Worm (Caenorhabditis elegans) whole organism, L4 larva: ENCODE results near the gene cdc-48.1.

ENCODE experiments used
- D1046.2 ChIP-seq: fragments of 200-800 bp; sonication (Bioruptor generic); IDR thresholded peaks from 2 replicates; pipeline ENCODE4 v1.3.6; 2022; ENCODE audit warnings: missing genetic modification characterization, missing compliant biosample characterization
- F10B5.3 ChIP-seq: sonication (generic microtip); optimal IDR thresholded peaks from 2 replicates; lab custom pipeline; 2016; ENCODE audit warnings: mild to moderate bottlenecking, missing genetic modification characterization, missing compliant biosample characterization
- F44E2.7 ChIP-seq: fragments of 200-800 bp; sonication (Bioruptor generic); IDR thresholded peaks from 2 replicates; pipeline ENCODE4 v2.1.2; 2022; ENCODE audit warnings: missing genetic modification characterization, missing compliant biosample characterization
- F49E8.2 ChIP-seq: sonication (generic microtip); optimal IDR thresholded peaks from 2 replicates; lab custom pipeline; 2016; ENCODE audit warnings: missing compliant biosample characterization, mild to moderate bottlenecking, missing genetic modification characterization, borderline replicate concordance
- T26A8.4 ChIP-seq: fragments of 200-800 bp; sonication (Bioruptor generic); IDR thresholded peaks from 2 replicates; pipeline ENCODE4 v1.3.6; 2022; ENCODE audit warnings: missing genetic modification characterization, missing compliant biosample characterization
- Y48G9A.11 ChIP-seq: fragments of 200-800 bp; sonication (Bioruptor generic); IDR thresholded peaks from 2 replicates; pipeline ENCODE4 v1.3.6; 2022; ENCODE audit warnings: missing genetic modification reagents, missing genetic modification characterization, missing compliant biosample characterization
- Y75B8A.6 ChIP-seq: fragments of 200-800 bp; sonication (Bioruptor generic); IDR thresholded peaks from 2 replicates; pipeline ENCODE4 v1.3.6; 2022; ENCODE audit warnings: missing genetic modification reagents, missing genetic modification characterization, missing compliant biosample characterization
- ZK337.2 ChIP-seq: fragments of 200-800 bp; sonication (Bioruptor generic); IDR thresholded peaks from 2 replicates; pipeline ENCODE4 v1.3.6; 2022; ENCODE audit warnings: missing genetic modification reagents, missing genetic modification characterization, missing compliant biosample characterization
- ZK546.5 ChIP-seq, 2 experiments: sonication (generic microtip); optimal IDR thresholded peaks; 2 replicates each; lab custom pipeline; 2017; ENCODE audit warnings: missing biosample characterization in 2 of 2, missing genetic modification characterization in 2 of 2
- aha-1 ChIP-seq: fragments of 150-350 bp; peaks from one replicate; lab custom pipeline; 2014; ENCODE audit warnings: missing biosample characterization, missing genetic modification characterization
- aly-2 ChIP-seq: sonication (generic microtip); optimal IDR thresholded peaks from 2 replicates; lab custom pipeline; 2018; ENCODE audit warnings: missing biosample characterization, missing genetic modification characterization
- ama-1 ChIP-seq: fragments of 150-350 bp; optimal IDR thresholded peaks from 2 replicates; lab custom pipeline; 2014; ENCODE audit warnings: inconsistent platforms, mixed read lengths
- ceh-44 ChIP-seq: fragments of 200-800 bp; sonication (Bioruptor generic); IDR thresholded peaks from 2 replicates; pipeline ENCODE4 v1.3.6; 2022; ENCODE audit warnings: missing genetic modification reagents, missing genetic modification characterization, missing compliant biosample characterization
- ctbp-1 ChIP-seq: fragments of 200-800 bp; sonication (Bioruptor generic); IDR thresholded peaks from 2 replicates; pipeline ENCODE4 v1.3.6; 2022; ENCODE audit warnings: missing genetic modification reagents, missing genetic modification characterization, missing compliant biosample characterization
- daf-16 ChIP-seq, 3 experiments: sonication (generic microtip); optimal IDR thresholded peaks; 2 replicates each; lab custom pipeline; 2016 to 2017; ENCODE audit warnings: missing genetic modification characterization in 3 of 3, missing genetic modification reagents in 3 of 3, mild to moderate bottlenecking in 2 of 3, missing compliant biosample characterization in 2 of 3, missing biosample characterization in 1 of 3, moderate library complexity in 1 of 3
- dmd-8 ChIP-seq: fragments of 200-800 bp; sonication (Bioruptor generic); IDR thresholded peaks from 2 replicates; pipeline ENCODE4 v1.3.6; 2022; ENCODE audit warnings: missing genetic modification characterization, missing compliant biosample characterization
- duxl-1 ChIP-seq: sonication (generic microtip); optimal IDR thresholded peaks from 2 replicates; lab custom pipeline; 2016; ENCODE audit warnings: mild to moderate bottlenecking, missing genetic modification characterization, moderate library complexity, missing compliant biosample characterization; ENCODE audit not compliant: poor library complexity
- dve-1 ChIP-seq: sonication (generic microtip); optimal IDR thresholded peaks from 2 replicates; lab custom pipeline; 2017; ENCODE audit warnings: antibody characterized with exemption, mild to moderate bottlenecking, missing genetic modification characterization, missing compliant biosample characterization; ENCODE audit not compliant: insufficient read depth
- egl-43 ChIP-seq: fragments of 200-800 bp; sonication (Bioruptor generic); IDR thresholded peaks from 2 replicates; pipeline ENCODE4 v1.3.6; 2022; ENCODE audit warnings: missing genetic modification reagents, missing genetic modification characterization, missing compliant biosample characterization
- gei-8 ChIP-seq: fragments of 200-800 bp; sonication (Bioruptor generic); optimal IDR thresholded peaks from 2 replicates; lab custom pipeline; 2018; ENCODE audit warnings: mild to moderate bottlenecking, missing genetic modification characterization, missing compliant biosample characterization
- lin-1 ChIP-seq: fragments of 200-800 bp; sonication (Bioruptor generic); IDR thresholded peaks from 2 replicates; pipeline ENCODE4 v1.3.6; 2022; ENCODE audit warnings: missing genetic modification reagents, missing genetic modification characterization, missing compliant biosample characterization
- lin-29 ChIP-seq: fragments of 200-800 bp; sonication (Bioruptor generic); IDR thresholded peaks from 2 replicates; pipeline ENCODE4 v1.3.6; 2022; ENCODE audit warnings: missing genetic modification reagents, missing genetic modification characterization, missing compliant biosample characterization
- lin-38 ChIP-seq: fragments of 200-800 bp; sonication (Bioruptor generic); IDR thresholded peaks from 2 replicates; pipeline ENCODE4 v1.3.6; 2022; ENCODE audit warnings: missing genetic modification reagents, missing genetic modification characterization, missing compliant biosample characterization
- lir-3 ChIP-seq: sonication (generic microtip); optimal IDR thresholded peaks from 2 replicates; lab custom pipeline; 2016; ENCODE audit warnings: mild to moderate bottlenecking, missing genetic modification characterization, missing compliant biosample characterization
- lsy-2 ChIP-seq, 2 experiments: fragments of 150-350 bp in 1 of 2; sonication (generic microtip) in 1 of 2; optimal IDR thresholded peaks; 2 replicates each; lab custom pipeline; 2014 to 2017; ENCODE audit warnings: missing biosample characterization in 2 of 2, missing genetic modification characterization in 2 of 2
- mes-2 ChIP-seq: sonication (generic microtip); optimal IDR thresholded peaks from 2 replicates; lab custom pipeline; 2016; ENCODE audit warnings: missing genotype, mild to moderate bottlenecking, missing genetic modification characterization, missing compliant biosample characterization; ENCODE audit not compliant: poor library complexity, severe bottlenecking
- nhr-11 ChIP-seq: fragments of 150-350 bp; optimal IDR thresholded peaks from 2 replicates; lab custom pipeline; 2014; ENCODE audit warnings: missing biosample characterization, missing genetic modification characterization
- nhr-111 ChIP-seq: fragments of 200-800 bp; sonication (Bioruptor generic); optimal IDR thresholded peaks from 2 replicates; lab custom pipeline; 2018; ENCODE audit warnings: mild to moderate bottlenecking, missing genetic modification characterization, missing compliant biosample characterization
- nhr-25 ChIP-seq: sonication (generic microtip); optimal IDR thresholded peaks from 2 replicates; lab custom pipeline; 2017; ENCODE audit warnings: missing genetic modification characterization, mild to moderate bottlenecking, missing compliant biosample characterization, antibody characterized with exemption, moderate library complexity, borderline replicate concordance; ENCODE audit not compliant: insufficient read depth
- nhr-28 ChIP-seq: fragments of 150-350 bp; optimal IDR thresholded peaks from 2 replicates; lab custom pipeline; 2014; ENCODE audit warnings: missing biosample characterization, missing genetic modification characterization
- nhr-42 ChIP-seq: fragments of 200-800 bp; sonication (Bioruptor generic); IDR thresholded peaks from 2 replicates; pipeline ENCODE4 v1.3.6; 2022; ENCODE audit warnings: missing genetic modification characterization, missing compliant biosample characterization
- php-3 ChIP-seq: fragments of 200-800 bp; sonication (Bioruptor generic); IDR thresholded peaks from 2 replicates; pipeline ENCODE4 v1.3.6; 2022; ENCODE audit warnings: missing genetic modification reagents, missing genetic modification characterization, missing compliant biosample characterization
- pqm-1 ChIP-seq: sonication (generic microtip); optimal IDR thresholded peaks from 2 replicates; lab custom pipeline; 2017; ENCODE audit warnings: missing biosample characterization, missing genetic modification characterization
- set-16 ChIP-seq: fragments of 200-800 bp; sonication (Bioruptor generic); IDR thresholded peaks from 2 replicates; pipeline ENCODE4 v1.3.6; 2022; ENCODE audit warnings: missing genetic modification reagents, missing genetic modification characterization, missing compliant biosample characterization
- skn-1 ChIP-seq: fragments of 150-350 bp; optimal IDR thresholded peaks from 2 replicates; lab custom pipeline; 2014; ENCODE audit warnings: missing biosample characterization, missing genetic modification characterization
- spr-3 ChIP-seq: fragments of 200-800 bp; sonication (Bioruptor generic); optimal IDR thresholded peaks from 2 replicates; lab custom pipeline; 2018; ENCODE audit warnings: mild to moderate bottlenecking, missing genetic modification characterization, missing compliant biosample characterization
- tag-97 ChIP-seq: fragments of 200-800 bp; sonication (Bioruptor generic); IDR thresholded peaks from 2 replicates; pipeline ENCODE4 v1.3.6; 2022; ENCODE audit warnings: missing genetic modification characterization, missing compliant biosample characterization
- tra-1 ChIP-seq: fragments of 200-800 bp; sonication (Bioruptor generic); IDR thresholded peaks from 2 replicates; pipeline ENCODE4 v1.3.6; 2022; ENCODE audit warnings: missing genetic modification reagents, missing genetic modification characterization, missing compliant biosample characterization
- unc-39 ChIP-seq: sonication (generic microtip); optimal IDR thresholded peaks from 2 replicates; lab custom pipeline; 2017; ENCODE audit warnings: missing biosample characterization, missing genetic modification characterization
- unc-62 ChIP-seq, 3 experiments: fragments of 150-350 bp in 1 of 3; sonication (generic microtip); optimal IDR thresholded peaks in 2 of 3; peaks in 1 of 3; 1 replicate in 1 of 3; 2 replicates in 2 of 3; lab custom pipeline; 2014 to 2017; ENCODE audit warnings: missing biosample characterization in 3 of 3, missing genetic modification characterization in 3 of 3, missing genetic modification reagents in 3 of 3, missing genotype in 1 of 3
- zag-1 ChIP-seq: fragments of 150-350 bp; optimal IDR thresholded peaks from 2 replicates; lab custom pipeline; 2014; ENCODE audit warnings: missing biosample characterization, missing genetic modification characterization
- zip-2 ChIP-seq: fragments of 150-350 bp; optimal IDR thresholded peaks from 2 replicates; lab custom pipeline; 2014; ENCODE audit warnings: missing biosample characterization, missing genetic modification characterization

The cdc-48.1 gene

ce11 chrII:10569498-10569897 lies 6.3 kb upstream of the cdc-48.1 start:
- no peak for TF ChIP-seq nhr-42 (GFP tag; lab: Robert Waterston, UW)
- peak; percentile 75 for TF ChIP-seq nhr-11 (tag; lab: Kevin White, UChicago)
- peak in 1 of 2 experiments; percentile 54 for TF ChIP-seq daf-16 (GFP tag; optimal IDR thresholded peaks at IDR 0.05; lab: Kevin White, UChicago)
- TF ChIP-seq daf-16 (tag; optimal IDR thresholded peaks at IDR 0.05; lab: Kevin White, UChicago) = no peak

ce11 chrII:10566458-10566857 lies 3.3 kb upstream of the cdc-48.1 start:
- TF ChIP-seq dmd-8 (GFP tag; lab: Robert Waterston, UW) = no peak
- TF ChIP-seq gei-8 = no peak
- peak; percentile 77 for TF ChIP-seq aha-1
- no peak for TF ChIP-seq php-3 (GFP tag; lab: Robert Waterston, UW)
- TF ChIP-seq nhr-42 (GFP tag; lab: Robert Waterston, UW) = no peak
- TF ChIP-seq set-16 (GFP tag; lab: Robert Waterston, UW) = peak; percentile 53; the same call in 1 of the 2 replicates

- TF ChIP-seq lir-3 (tag; lab: Kevin White, UChicago) (no peak), unc-39 (tag; lab: Kevin White, UChicago) (no peak), nhr-111 (GFP tag; lab: Kevin White, UChicago) (no peak), ceh-44 (GFP tag; lab: Robert Waterston, UW) (no peak), skn-1 (no peak), zip-2 (tag; lab: Kevin White, UChicago) (no peak), unc-62 (GFP tag; optimal IDR thresholded peaks at IDR 0.05 in 1 of 2; lab: Kevin White, UChicago) (no peak), unc-62 (tag; optimal IDR thresholded peaks at IDR 0.05; lab: Kevin White, UChicago) (no peak), ZK546.5 (tag; optimal IDR thresholded peaks at IDR 0.05; lab: Kevin White, UChicago) (no peak), lin-1 (GFP tag; lab: Robert Waterston, UW) (no peak), nhr-25 (tag; lab: Kevin White, UChicago) (no peak), egl-43 (no peak)
Observed at ce11 chrII:10564578-10564977, 1.4 kb upstream of the cdc-48.1 start, which contains the start of the genes C06A1.6 and C06A1.7. C06A1.6 (minus strand) TSS chrII:10564678. C06A1.7 (plus strand) TSS chrII:10564891.

- TF ChIP-seq duxl-1 (tag; lab: Kevin White, UChicago) (peak; percentile 62), spr-3 (GFP tag; lab: Kevin White, UChicago) (no peak), lin-1 (GFP tag; lab: Robert Waterston, UW) (no peak), lsy-2 (tag; optimal IDR thresholded peaks at IDR 0.05; lab: Kevin White, UChicago) (peak in 1 of 2 experiments; percentile 29), unc-62 (GFP tag; optimal IDR thresholded peaks at IDR 0.05 in 1 of 2; lab: Kevin White, UChicago) (peak in 1 of 2 experiments; percentile 95), unc-62 (tag; optimal IDR thresholded peaks at IDR 0.05; lab: Kevin White, UChicago) (no peak), F10B5.3 (tag; lab: Kevin White, UChicago) (no peak), zag-1 (tag; lab: Kevin White, UChicago) (no peak), ama-1 (lab: Kevin White, UChicago) (peak; percentile 1), T26A8.4 (no peak), nhr-28 (peak; percentile 32), lin-38 (GFP tag; lab: Robert Waterston, UW) (peak; percentile 62), F49E8.2 (no peak), nhr-11 (tag; lab: Kevin White, UChicago) (no peak), mes-2 (tag; lab: Kevin White, UChicago) (no peak), tra-1 (GFP tag; lab: Robert Waterston, UW) (no peak), daf-16 (GFP tag; optimal IDR thresholded peaks at IDR 0.05; lab: Kevin White, UChicago) (peak in 1 of 2 experiments; percentile 16), daf-16 (tag; optimal IDR thresholded peaks at IDR 0.05; lab: Kevin White, UChicago) (peak; percentile 75), Y75B8A.6 (GFP tag; lab: Robert Waterston, UW) (0 out of 2 replicates have a peak, but pooled peaks have one; percentile 49), dve-1 (tag; lab: Kevin White, UChicago) (peak; percentile 77), ctbp-1 (GFP tag; lab: Robert Waterston, UW) (0 out of 2 replicates have a peak, but pooled peaks have one; percentile 13), Y48G9A.11 (GFP tag; lab: Robert Waterston, UW) (no peak), tag-97 (GFP tag; lab: Robert Waterston, UW) (no peak), F44E2.7 (no peak), pqm-1 (tag; lab: Kevin White, UChicago) (peak; percentile 33), D1046.2 (GFP tag; lab: Robert Waterston, UW) (no peak), ceh-44 (GFP tag; lab: Robert Waterston, UW) (no peak), ZK337.2 (no peak), lin-29 (GFP tag; lab: Robert Waterston, UW) (no peak), aly-2 (tag; lab: Kevin White, UChicago) (no peak)
Observed at ce11 chrII:10559671-10560184, 3.5 kb downstream of the cdc-48.1 start.
